Worm (Caenorhabditis elegans) whole organism, L1 larva: ENCODE measurements around the gene fbxb-87.
A peak's percentile ranks its signal among the peaks of the same experiment; 100 is the strongest.

Experiments
- C04F5.9 ChIP-seq: sonication (generic microtip); optimal IDR thresholded peaks from 2 replicates; lab custom pipeline; 2016; ENCODE audit warnings: missing genetic modification characterization, missing compliant biosample characterization
- C34B4.2 ChIP-seq: sonication (generic microtip); optimal IDR thresholded peaks from 2 replicates; lab custom pipeline; 2017; ENCODE audit warnings: mild to moderate bottlenecking, missing genetic modification characterization, missing compliant biosample characterization
- aha-1 ChIP-seq: fragments of 150-350 bp; optimal IDR thresholded peaks from 2 replicates; lab custom pipeline; 2014; ENCODE audit warnings: missing biosample characterization, missing genetic modification characterization
- aly-2 ChIP-seq: fragments of 150-350 bp; optimal IDR thresholded peaks from 2 replicates; lab custom pipeline; 2014; ENCODE audit warnings: missing biosample characterization, missing genetic modification characterization
- ama-1 ChIP-seq: fragments of 150-350 bp; optimal IDR thresholded peaks from 2 replicates; lab custom pipeline; 2014
- blmp-1 ChIP-seq: fragments of 150-350 bp; optimal IDR thresholded peaks from 2 replicates; lab custom pipeline; 2014; ENCODE audit warnings: missing biosample characterization, missing genetic modification characterization
- ceh-8 ChIP-seq: fragments of 200-800 bp; sonication (Bioruptor generic); optimal IDR thresholded peaks from 2 replicates; lab custom pipeline; 2018; ENCODE audit warnings: mild to moderate bottlenecking, missing genetic modification characterization, moderate library complexity, missing compliant biosample characterization
- ceh-82 ChIP-seq, 3 experiments: fragments of 150-350 bp in 1 of 3; sonication (generic microtip) in 2 of 3; optimal IDR thresholded peaks; 2 replicates each; lab custom pipeline; 2014 to 2017; ENCODE audit warnings: missing biosample characterization in 3 of 3, missing genetic modification characterization in 3 of 3
- ces-1 ChIP-seq: fragments of 150-350 bp; optimal IDR thresholded peaks from 2 replicates; lab custom pipeline; 2014; ENCODE audit warnings: missing biosample characterization, missing genetic modification reagents, missing genetic modification characterization
- dpl-1 ChIP-seq, 3 experiments: fragments of 150-350 bp in 2 of 3; sonication (generic microtip) in 1 of 3; optimal IDR thresholded peaks; 2 replicates each; lab custom pipeline; 2014 to 2017; ENCODE audit warnings: missing biosample characterization in 3 of 3, missing genetic modification characterization in 3 of 3, missing genetic modification reagents in 3 of 3
- efl-1 ChIP-seq, 4 experiments: fragments of 150-350 bp; optimal IDR thresholded peaks in 3 of 4; peaks in 1 of 4; 1 replicate in 1 of 4; 2 replicates in 3 of 4; lab custom pipeline; 2014; ENCODE audit warnings: missing biosample characterization in 2 of 4, missing genetic modification characterization in 2 of 4, missing genetic modification reagents in 2 of 4
- efl-3 ChIP-seq: fragments of 200-800 bp; sonication (Bioruptor generic); optimal IDR thresholded peaks from 2 replicates; lab custom pipeline; 2018; ENCODE audit warnings: mild to moderate bottlenecking, missing genetic modification characterization, missing compliant biosample characterization
- fkh-4 ChIP-seq: sonication (generic microtip); optimal IDR thresholded peaks from 2 replicates; lab custom pipeline; 2016; ENCODE audit warnings: missing compliant biosample characterization, missing genetic modification characterization, borderline replicate concordance
- fkh-8 ChIP-seq: sonication (generic microtip); optimal IDR thresholded peaks from 2 replicates; lab custom pipeline; 2016; ENCODE audit warnings: mild to moderate bottlenecking, missing genetic modification characterization, missing compliant biosample characterization
- grh-1 ChIP-seq: fragments of 200-800 bp; sonication (Bioruptor generic); IDR thresholded peaks from 2 replicates; pipeline ENCODE4 v1.3.6; 2022; ENCODE audit warnings: missing genetic modification reagents, missing genetic modification characterization, missing compliant biosample characterization
- hlh-4 ChIP-seq: sonication (generic microtip); optimal IDR thresholded peaks from 2 replicates; lab custom pipeline; 2016; ENCODE audit warnings: mild to moderate bottlenecking, missing genetic modification characterization, missing compliant biosample characterization
- hpl-2 ChIP-seq: fragments of 150-350 bp; optimal IDR thresholded peaks from 2 replicates; lab custom pipeline; 2014; ENCODE audit warnings: missing biosample characterization, missing genetic modification reagents, missing genetic modification characterization
- irx-1 ChIP-seq: sonication (generic microtip); optimal IDR thresholded peaks from 2 replicates; lab custom pipeline; 2016; ENCODE audit warnings: missing genetic modification characterization, missing compliant biosample characterization
- lin-14 ChIP-seq: fragments of 200-800 bp; sonication (Bioruptor generic); optimal IDR thresholded peaks from 2 replicates; lab custom pipeline; 2018; ENCODE audit warnings: mild to moderate bottlenecking, missing genetic modification characterization, moderate library complexity, missing compliant biosample characterization
- lin-15B ChIP-seq: fragments of 150-350 bp; sonication (generic microtip); optimal IDR thresholded peaks from 3 replicates; lab custom pipeline; 2014; ENCODE audit warnings: missing biosample characterization, missing genetic modification characterization
- lin-35 ChIP-seq, 2 experiments: fragments of 150-350 bp; optimal IDR thresholded peaks; 2 replicates each; lab custom pipeline; 2014; ENCODE audit warnings: missing biosample characterization in 2 of 2, missing genetic modification characterization in 2 of 2, missing genetic modification reagents in 2 of 2
- lin-39 ChIP-seq: fragments of 150-350 bp; optimal IDR thresholded peaks from 2 replicates; lab custom pipeline; 2014; ENCODE audit warnings: missing biosample characterization, missing genetic modification reagents, missing genetic modification characterization
- lir-3 ChIP-seq: sonication (generic microtip); optimal IDR thresholded peaks from 2 replicates; lab custom pipeline; 2016; ENCODE audit warnings: mild to moderate bottlenecking, missing genetic modification characterization, moderate library complexity, missing compliant biosample characterization; ENCODE audit not compliant: poor library complexity
- mab-9 ChIP-seq: fragments of 200-800 bp; sonication (Bioruptor generic); IDR thresholded peaks from 2 replicates; pipeline ENCODE4 v1.3.6; 2022; ENCODE audit warnings: missing genetic modification reagents, missing genetic modification characterization, missing compliant biosample characterization
- mep-1 ChIP-seq: fragments of 150-350 bp; optimal IDR thresholded peaks from 2 replicates; lab custom pipeline; 2014; ENCODE audit warnings: missing biosample characterization, missing genetic modification characterization
- nhr-20 ChIP-seq: sonication (generic microtip); optimal IDR thresholded peaks from 2 replicates; lab custom pipeline; 2016; ENCODE audit warnings: mild to moderate bottlenecking, missing genetic modification characterization, missing compliant biosample characterization
- nhr-71 ChIP-seq: sonication (generic microtip); optimal IDR thresholded peaks from 2 replicates; lab custom pipeline; 2016; ENCODE audit warnings: mild to moderate bottlenecking, missing genetic modification characterization, moderate library complexity, missing compliant biosample characterization
- nhr-76 ChIP-seq: sonication (generic microtip); optimal IDR thresholded peaks from 2 replicates; lab custom pipeline; 2017; ENCODE audit warnings: missing biosample characterization, missing genetic modification characterization
- nhr-90 ChIP-seq: sonication (generic microtip); optimal IDR thresholded peaks from 2 replicates; lab custom pipeline; 2016; ENCODE audit warnings: mild to moderate bottlenecking, missing genetic modification characterization, missing compliant biosample characterization; ENCODE audit not compliant: poor library complexity
- pag-3 ChIP-seq: sonication (generic microtip); optimal IDR thresholded peaks from 2 replicates; lab custom pipeline; 2017; ENCODE audit warnings: missing genetic modification characterization, mild to moderate bottlenecking, missing compliant biosample characterization, antibody characterized with exemption, borderline replicate concordance; ENCODE audit not compliant: insufficient read depth
- rnt-1 ChIP-seq: sonication (generic microtip); optimal IDR thresholded peaks from 2 replicates; lab custom pipeline; 2016; ENCODE audit warnings: mild to moderate bottlenecking, missing genetic modification characterization, moderate library complexity, missing compliant biosample characterization
- snpc-4 ChIP-seq: fragments of 150-350 bp; optimal IDR thresholded peaks from 2 replicates; lab custom pipeline; 2014; ENCODE audit warnings: missing biosample characterization, missing genetic modification characterization
- snu-23 ChIP-seq: sonication (generic microtip); optimal IDR thresholded peaks from 2 replicates; lab custom pipeline; 2016; ENCODE audit warnings: missing genetic modification characterization, missing compliant biosample characterization
- sptf-1 ChIP-seq: fragments of 150-350 bp; optimal IDR thresholded peaks from 2 replicates; lab custom pipeline; 2014; ENCODE audit warnings: missing biosample characterization, missing genetic modification characterization
- tbx-2 ChIP-seq: sonication (generic microtip); optimal IDR thresholded peaks from 2 replicates; lab custom pipeline; 2016; ENCODE audit warnings: missing genetic modification characterization, missing compliant biosample characterization
- unc-130 ChIP-seq: fragments of 150-350 bp; optimal IDR thresholded peaks from 2 replicates; lab custom pipeline; 2017; ENCODE audit warnings: missing biosample characterization, missing genetic modification characterization, inconsistent platforms
- unc-62 ChIP-seq: fragments of 150-350 bp; optimal IDR thresholded peaks from 2 replicates; lab custom pipeline; 2014; ENCODE audit warnings: missing biosample characterization, missing genetic modification reagents, missing genetic modification characterization
- unc-98 ChIP-seq: fragments of 200-800 bp; sonication (Bioruptor generic); IDR thresholded peaks from 2 replicates; pipeline ENCODE4 v1.3.6; 2022; ENCODE audit warnings: missing genetic modification characterization, missing compliant biosample characterization
- vab-15 ChIP-seq: sonication (generic microtip); optimal IDR thresholded peaks from 2 replicates; lab custom pipeline; 2017; ENCODE audit warnings: missing genotype, mild to moderate bottlenecking, missing genetic modification characterization, missing compliant biosample characterization
- zag-1 ChIP-seq: fragments of 150-350 bp; optimal IDR thresholded peaks from 2 replicates; lab custom pipeline; 2014; ENCODE audit warnings: missing biosample characterization, missing genetic modification characterization
- zip-4 ChIP-seq: fragments of 200-800 bp; sonication (Bioruptor generic); optimal IDR thresholded peaks from 2 replicates; lab custom pipeline; 2018; ENCODE audit warnings: mild to moderate bottlenecking, missing genetic modification characterization, moderate library complexity, missing compliant biosample characterization

Gene fbxb-87

ce11 chrIII:10907678-10908217 is 13.4 kb downstream of the fbxb-87 start:
- TF ChIP-seq snu-23: no peak
- TF ChIP-seq hpl-2 (GFP tag; lab: Kevin White, UChicago): no peak
- peak in 2 of 3 experiments; percentile 27 to 62 for TF ChIP-seq dpl-1 (GFP tag; optimal IDR thresholded peaks at IDR 0.05; lab: Kevin White, UChicago)
- peak in 1 of 2 experiments; percentile 27 for TF ChIP-seq lin-35 (GFP tag; optimal IDR thresholded peaks at IDR 0.05; lab: Kevin White, UChicago)
- TF ChIP-seq grh-1 (GFP tag; lab: Robert Waterston, UW): no peak
- no peak for TF ChIP-seq ceh-82 (tag; optimal IDR thresholded peaks at IDR 0.05; lab: Kevin White, UChicago)
- TF ChIP-seq pag-3 (tag; lab: Kevin White, UChicago): no peak
- no peak for TF ChIP-seq fkh-4 (tag; lab: Kevin White, UChicago)
- no peak for TF ChIP-seq efl-3 (GFP tag; lab: Kevin White, UChicago)
- TF ChIP-seq nhr-71: no peak
- TF ChIP-seq lin-15B (tag; lab: Kevin White, UChicago): no peak
- TF ChIP-seq unc-130: no peak
- no peak for TF ChIP-seq lir-3 (tag; lab: Kevin White, UChicago)
- no peak for TF ChIP-seq zag-1 (tag; lab: Kevin White, UChicago)
- TF ChIP-seq efl-1 (optimal IDR thresholded peaks at IDR 0.05; lab: Kevin White, UChicago): no peak
- peak; percentile 40 to 97 for TF ChIP-seq efl-1 (GFP tag; optimal IDR thresholded peaks at IDR 0.05 in 1 of 2; lab: Kevin White, UChicago)
- TF ChIP-seq tbx-2: no peak
- no peak for TF ChIP-seq nhr-20 (tag; lab: Kevin White, UChicago)

DNA sequence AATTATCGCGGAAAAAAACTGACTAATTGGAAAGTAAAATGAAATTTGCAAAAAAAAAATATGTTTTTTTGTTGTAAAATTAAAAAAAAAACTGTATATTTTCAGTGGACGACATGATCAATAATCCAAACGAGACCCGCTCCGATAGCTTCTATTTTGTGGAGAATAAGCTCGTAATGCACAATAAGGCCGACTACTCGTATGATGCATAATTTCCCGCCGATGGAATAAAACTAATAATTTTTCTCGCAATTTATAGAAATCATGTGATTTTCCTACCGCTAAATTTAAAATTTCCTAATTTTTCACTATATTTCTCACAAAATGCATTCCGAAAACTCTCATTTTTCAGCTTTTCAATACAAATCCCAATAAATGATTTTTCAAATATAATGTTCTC is 14.2 kb downstream of the fbxb-87 start:
- TF ChIP-seq unc-98 (no peak), mep-1 (no peak), dpl-1 (GFP tag; optimal IDR thresholded peaks at IDR 0.05; lab: Kevin White, UChicago) (peak in 1 of 3 experiments; percentile 39), sptf-1 (tag; lab: Kevin White, UChicago) (no peak), efl-1 (optimal IDR thresholded peaks at IDR 0.05; lab: Kevin White, UChicago) (no peak), efl-1 (GFP tag; optimal IDR thresholded peaks at IDR 0.05 in 1 of 2; lab: Kevin White, UChicago) (peak in 1 of 2 experiments; percentile 68), nhr-90 (tag; lab: Kevin White, UChicago) (no peak), hlh-4 (tag; lab: Kevin White, UChicago) (no peak)

ce11 chrIII:10909166-10909565 is 14.8 kb downstream of the fbxb-87 start:
- TF ChIP-seq ceh-8 (GFP tag; lab: Kevin White, UChicago): no peak
- TF ChIP-seq efl-1 (optimal IDR thresholded peaks at IDR 0.05; lab: Kevin White, UChicago): no peak
- TF ChIP-seq efl-1 (GFP tag; optimal IDR thresholded peaks at IDR 0.05 in 1 of 2; lab: Kevin White, UChicago): peak in 1 of 2 experiments; percentile 94

DNA sequence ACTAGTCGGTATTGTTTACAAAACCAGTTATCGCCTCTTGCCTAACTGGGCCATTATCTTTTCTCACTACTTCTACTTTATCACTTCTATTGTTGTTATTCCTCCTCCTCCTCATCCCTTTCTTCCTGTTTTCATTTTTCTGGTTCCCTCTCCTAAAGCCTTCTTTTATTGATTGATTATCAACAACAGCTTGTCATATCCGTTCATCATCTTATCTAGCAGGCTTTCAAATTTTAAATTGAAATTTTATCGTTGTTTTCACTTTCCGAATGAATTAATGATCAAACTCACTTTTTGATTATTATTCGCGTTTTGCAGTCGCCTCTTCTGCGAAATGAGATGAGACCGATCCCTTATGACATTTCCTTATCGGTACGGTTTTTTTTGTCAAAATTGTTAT is 16.8 kb downstream of the fbxb-87 start, which contains the start of gene cut-6:
Gene cut-6 (plus strand): TSS at position 301 of the 400 bp plus-strand sequence.
- TF ChIP-seq blmp-1 (peak; percentile 57), lin-14 (GFP tag; lab: Kevin White, UChicago) (no peak)

ce11 chrIII:10914971-10915370 is 20.7 kb downstream of the fbxb-87 start:
- no peak for TF ChIP-seq nhr-71
- TF ChIP-seq zag-1 (tag; lab: Kevin White, UChicago): no peak
- TF ChIP-seq irx-1 (tag; lab: Kevin White, UChicago): no peak
- no peak for TF ChIP-seq nhr-20 (tag; lab: Kevin White, UChicago)
- TF ChIP-seq snu-23: no peak
- no peak for TF ChIP-seq pag-3 (tag; lab: Kevin White, UChicago)
- TF ChIP-seq vab-15 (tag; lab: Kevin White, UChicago): no peak
- TF ChIP-seq nhr-76 (tag; lab: Kevin White, UChicago): no peak
- no peak for TF ChIP-seq C04F5.9 (tag; lab: Kevin White, UChicago)
- TF ChIP-seq, all 84 proteins: peak for 0

DNA sequence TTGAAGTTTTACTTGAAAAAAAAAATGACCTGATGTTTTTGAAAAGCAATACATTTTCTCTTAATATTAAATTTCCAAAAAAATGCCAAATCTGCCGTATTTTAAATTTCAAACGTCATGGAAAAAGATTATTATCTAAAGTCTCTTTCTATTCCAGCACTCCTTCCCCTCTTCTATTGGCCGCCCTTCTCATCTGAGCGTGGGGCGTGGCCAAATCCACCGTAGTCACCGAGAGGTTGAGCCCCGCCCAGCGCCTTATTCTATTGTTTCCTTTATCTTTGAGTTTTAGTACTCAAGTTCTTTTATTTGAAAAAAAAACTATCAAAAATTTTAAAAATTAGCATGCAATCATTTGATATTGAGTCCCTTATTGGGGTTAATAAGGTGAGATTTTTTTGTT is 25.7 kb downstream of the fbxb-87 start, which contains the start of gene vab-7:
Gene vab-7 (plus strand): TSS at position 301 of the 400 bp plus-strand sequence.
- TF ChIP-seq ces-1 (GFP tag; lab: Kevin White, UChicago): no peak
- no peak for TF ChIP-seq mab-9 (GFP tag; lab: Robert Waterston, UW)
- no peak for TF ChIP-seq ama-1 (lab: Kevin White, UChicago)
- TF ChIP-seq aly-2 (tag; lab: Kevin White, UChicago): no peak
- no peak for TF ChIP-seq fkh-8
- TF ChIP-seq C34B4.2 (tag; lab: Kevin White, UChicago): no peak
- TF ChIP-seq unc-62: no peak
- TF ChIP-seq aha-1 (tag; lab: Kevin White, UChicago): no peak
- TF ChIP-seq snpc-4: no peak
- TF ChIP-seq nhr-20 (tag; lab: Kevin White, UChicago): no peak
- no peak for TF ChIP-seq fkh-4 (tag; lab: Kevin White, UChicago)
- no peak for TF ChIP-seq rnt-1 (tag; lab: Kevin White, UChicago)
- TF ChIP-seq lin-39 (tag; lab: Kevin White, UChicago): no peak
- no peak for TF ChIP-seq zip-4
- no peak for TF ChIP-seq nhr-71
